Fruit fly (Drosophila melanogaster): ENCODE results near the gene CG33630.
A peak's percentile ranks its signal among the peaks of the same experiment; 100 is the strongest.

CG33630 gene

DNA sequence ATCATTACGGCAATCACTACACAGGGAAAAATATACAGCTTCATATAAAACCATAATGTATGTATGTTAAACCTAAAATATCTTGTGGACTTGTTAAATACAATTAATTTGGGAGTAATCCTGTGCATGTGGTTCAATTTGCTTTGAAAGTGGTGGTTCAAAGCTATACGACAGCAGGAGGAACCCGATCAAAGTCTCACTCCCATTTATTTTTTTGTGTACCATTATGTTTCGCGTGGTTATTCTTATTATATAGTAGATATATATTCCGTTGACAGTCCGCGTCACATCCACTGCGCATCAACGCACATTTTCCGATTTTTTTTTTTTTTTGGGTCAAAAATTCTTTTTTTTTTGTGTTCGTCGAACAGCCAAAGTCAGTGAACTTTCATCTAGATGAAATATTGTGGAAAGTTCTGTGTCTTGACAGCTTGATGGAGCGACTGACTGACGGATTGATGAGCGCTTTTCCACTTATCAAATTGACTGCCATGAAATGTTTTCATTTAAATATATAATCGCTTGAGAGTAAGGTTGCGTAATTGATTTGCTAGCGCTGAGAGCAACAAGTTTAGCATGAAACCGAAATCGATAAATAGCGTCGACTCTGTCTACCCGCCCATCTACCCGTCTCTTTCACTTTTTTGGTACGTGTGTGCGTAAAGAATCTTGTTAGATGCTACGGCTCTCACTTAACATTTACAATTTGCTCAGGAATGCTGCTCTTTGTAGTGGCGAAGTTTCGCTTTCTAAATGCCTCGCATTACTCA is 29.3 kb upstream of the CG33630 start (continued):
- TF ChIP-seq CG7556 (GFP tag; optimal IDR thresholded peaks at IDR 0.05) (peak; percentile 13), stwl (tag; optimal IDR thresholded peaks at IDR 0.05) (no peak), CG8944 (GFP tag; optimal IDR thresholded peaks at IDR 0.05) (no peak), wek (GFP tag; optimal IDR thresholded peaks at IDR 0.05) (no peak), CG11398 (GFP tag; optimal IDR thresholded peaks at IDR 0.05) (no peak), Hmr (GFP tag; optimal IDR thresholded peaks at IDR 0.05) (no peak), hb (GFP tag; IDR thresholded peaks at IDR 0.05; ENCODE audit: partially characterized antibody) (no peak), Mad (GFP tag; optimal IDR thresholded peaks at IDR 0.05) (no peak), CG2129 (GFP tag; IDR thresholded peaks at IDR 0.05; ENCODE audit: partially characterized antibody) (no peak), vvl (GFP tag; IDR thresholded peaks at IDR 0.05) (no peak), dmrt99B (tag; optimal IDR thresholded peaks at IDR 0.05) (peak; percentile 20), emc (GFP tag; optimal IDR thresholded peaks at IDR 0.05) (no peak), CG17186 (GFP tag; optimal IDR thresholded peaks at IDR 0.05) (no peak), CG15269 (tag; optimal IDR thresholded peaks at IDR 0.05) (peak; percentile 12), CG8924 (tag; optimal IDR thresholded peaks at IDR 0.05) (no peak), Nf-YB (GFP tag; optimal IDR thresholded peaks at IDR 0.05) (no peak), fd64A (GFP tag; optimal IDR thresholded peaks at IDR 0.05) (no peak), Atf-2 (GFP tag; optimal IDR thresholded peaks at IDR 0.05) (no peak), Fer2 (tag; optimal IDR thresholded peaks at IDR 0.05) (no peak), usp (GFP tag; optimal IDR thresholded peaks at IDR 0.05) (no peak), CG7987 (GFP tag; optimal IDR thresholded peaks at IDR 0.05) (no peak), sens (GFP tag) (peak; percentile 86), bsh (GFP tag; optimal IDR thresholded peaks at IDR 0.05) (peak in 1 of 2 experiments; percentile 17), CG8765 (GFP tag; IDR thresholded peaks at IDR 0.05) (no peak), Hr78 (GFP tag; optimal IDR thresholded peaks at IDR 0.05) (no peak), slbo (GFP tag; IDR thresholded peaks at IDR 0.05) (no peak), D (optimal IDR thresholded peaks at IDR 0.05) (no peak), D (GFP tag; optimal IDR thresholded peaks at IDR 0.05) (no peak), CG12659 (GFP tag; optimal IDR thresholded peaks at IDR 0.05) (peak; percentile 11), CG11247 (GFP tag; IDR thresholded peaks at IDR 0.05) (no peak), cwo (GFP tag; optimal IDR thresholded peaks at IDR 0.05) (no peak), Camta (GFP tag; optimal IDR thresholded peaks at IDR 0.05) (no peak), abd-A (tag; optimal IDR thresholded peaks at IDR 0.05) (no peak), CoRest (tag; optimal IDR thresholded peaks at IDR 0.05) (peak; percentile 23), CG3281 (GFP tag; optimal IDR thresholded peaks at IDR 0.05) (no peak), ems (GFP tag; optimal IDR thresholded peaks at IDR 0.05) (no peak), CG3407 (GFP tag; optimal IDR thresholded peaks at IDR 0.05) (no peak), crc (GFP tag; optimal IDR thresholded peaks at IDR 0.05) (no peak), az2 (GFP tag; optimal IDR thresholded peaks at IDR 0.05) (no peak), CG4707 (GFP tag; optimal IDR thresholded peaks at IDR 0.05) (no peak), CG12299 (tag; optimal IDR thresholded peaks at IDR 0.05) (no peak), chn (GFP tag; optimal IDR thresholded peaks at IDR 0.05) (no peak), CG10959 (GFP tag; IDR thresholded peaks at IDR 0.05) (no peak), prd (optimal IDR thresholded peaks at IDR 0.05) (no peak), prd (GFP tag; IDR thresholded peaks at IDR 0.05) (peak; percentile 25; the same call in 1 of the 3 replicates), tgo (GFP tag; IDR thresholded peaks at IDR 0.05) (no peak), maf-S (GFP tag; optimal IDR thresholded peaks at IDR 0.05) (no peak), Side (GFP tag; optimal IDR thresholded peaks at IDR 0.05) (no peak), Pdp1 (GFP tag; optimal IDR thresholded peaks at IDR 0.05) (peak in 1 of 2 experiments; percentile 87), cato (GFP tag; optimal IDR thresholded peaks at IDR 0.05; ENCODE audit: borderline replicate concordance) (no peak)

Data from whole organism, embryonic.